Worm (Caenorhabditis elegans) whole organism, L1 larva: ENCODE data around the gene F21D5.5.
A peak's percentile ranks its signal among the peaks of the same experiment; 100 is the strongest.

Experiments used
- C16A3.4 ChIP-seq: fragments of 150-350 bp; optimal IDR thresholded peaks from 2 replicates; lab custom pipeline; 2014; ENCODE audit warnings: missing biosample characterization, missing genetic modification characterization
- aha-1 ChIP-seq: fragments of 150-350 bp; optimal IDR thresholded peaks from 2 replicates; lab custom pipeline; 2014; ENCODE audit warnings: missing biosample characterization, missing genetic modification characterization
- ceh-63 ChIP-seq: fragments of 200-800 bp; sonication (Bioruptor generic); optimal IDR thresholded peaks from 2 replicates; lab custom pipeline; 2018; ENCODE audit warnings: mild to moderate bottlenecking, missing genetic modification characterization, missing compliant biosample characterization
- ceh-88 ChIP-seq: fragments of 200-800 bp; sonication (Bioruptor generic); IDR thresholded peaks from 2 replicates; pipeline ENCODE4 v1.3.6; 2022; ENCODE audit warnings: missing genetic modification characterization, missing compliant biosample characterization
- efl-1 ChIP-seq, 4 experiments: fragments of 150-350 bp; optimal IDR thresholded peaks in 3 of 4; peaks in 1 of 4; 1 replicate in 1 of 4; 2 replicates in 3 of 4; lab custom pipeline; 2014; ENCODE audit warnings: missing biosample characterization in 2 of 4, missing genetic modification characterization in 2 of 4, missing genetic modification reagents in 2 of 4
- elt-2 ChIP-seq: sonication (generic microtip); optimal IDR thresholded peaks from 2 replicates; lab custom pipeline; 2016; ENCODE audit warnings: missing genetic modification characterization, mild to moderate bottlenecking, inconsistent platforms, missing compliant biosample characterization, missing genetic modification reagents
- fkh-8 ChIP-seq: sonication (generic microtip); optimal IDR thresholded peaks from 2 replicates; lab custom pipeline; 2016; ENCODE audit warnings: mild to moderate bottlenecking, missing genetic modification characterization, missing compliant biosample characterization
- hlh-17 ChIP-seq: fragments of 200-800 bp; sonication (Bioruptor generic); optimal IDR thresholded peaks from 2 replicates; lab custom pipeline; 2018; ENCODE audit warnings: missing genetic modification characterization, mild to moderate bottlenecking, missing compliant biosample characterization, moderate library complexity, borderline replicate concordance
- lin-14 ChIP-seq: fragments of 200-800 bp; sonication (Bioruptor generic); optimal IDR thresholded peaks from 2 replicates; lab custom pipeline; 2018; ENCODE audit warnings: mild to moderate bottlenecking, missing genetic modification characterization, moderate library complexity, missing compliant biosample characterization
- lin-35 ChIP-seq, 2 experiments: fragments of 150-350 bp; optimal IDR thresholded peaks; 2 replicates each; lab custom pipeline; 2014; ENCODE audit warnings: missing biosample characterization in 2 of 2, missing genetic modification characterization in 2 of 2, missing genetic modification reagents in 2 of 2
- lin-39 ChIP-seq: fragments of 150-350 bp; optimal IDR thresholded peaks from 2 replicates; lab custom pipeline; 2014; ENCODE audit warnings: missing biosample characterization, missing genetic modification reagents, missing genetic modification characterization
- lsy-2 ChIP-seq, 2 experiments: fragments of 150-350 bp; optimal IDR thresholded peaks; 2 replicates each; lab custom pipeline; 2014; ENCODE audit warnings: missing biosample characterization in 2 of 2, missing genetic modification characterization in 2 of 2
- mab-9 ChIP-seq: fragments of 200-800 bp; sonication (Bioruptor generic); IDR thresholded peaks from 2 replicates; pipeline ENCODE4 v1.3.6; 2022; ENCODE audit warnings: missing genetic modification reagents, missing genetic modification characterization, missing compliant biosample characterization
- mef-2 ChIP-seq: fragments of 150-350 bp; optimal IDR thresholded peaks from 2 replicates; lab custom pipeline; 2014; ENCODE audit warnings: missing biosample characterization, missing genetic modification characterization
- mep-1 ChIP-seq: fragments of 150-350 bp; optimal IDR thresholded peaks from 2 replicates; lab custom pipeline; 2014; ENCODE audit warnings: missing biosample characterization, missing genetic modification characterization
- nhr-11 ChIP-seq: fragments of 150-350 bp; optimal IDR thresholded peaks from 2 replicates; lab custom pipeline; 2014; ENCODE audit warnings: missing biosample characterization, missing genetic modification characterization
- nhr-12 ChIP-seq: sonication (generic microtip); optimal IDR thresholded peaks from 2 replicates; lab custom pipeline; 2017; ENCODE audit warnings: missing biosample characterization, missing genetic modification characterization
- nhr-28 ChIP-seq: fragments of 150-350 bp; optimal IDR thresholded peaks from 2 replicates; lab custom pipeline; 2014; ENCODE audit warnings: missing biosample characterization, missing genetic modification characterization
- nhr-76 ChIP-seq: sonication (generic microtip); optimal IDR thresholded peaks from 2 replicates; lab custom pipeline; 2017; ENCODE audit warnings: missing biosample characterization, missing genetic modification characterization
- nhr-77 ChIP-seq: fragments of 150-350 bp; optimal IDR thresholded peaks from 2 replicates; lab custom pipeline; 2014; ENCODE audit warnings: missing biosample characterization, missing genetic modification characterization
- nhr-84 ChIP-seq: sonication (generic microtip); optimal IDR thresholded peaks from 2 replicates; lab custom pipeline; 2017; ENCODE audit warnings: missing biosample characterization, missing genetic modification characterization
- nhr-85 ChIP-seq: sonication (generic microtip); peaks from one replicate; lab custom pipeline; 2016; ENCODE audit warnings: missing genetic modification characterization, inconsistent platforms, missing compliant biosample characterization
- pax-3 ChIP-seq: fragments of 200-800 bp; sonication (Bioruptor generic); optimal IDR thresholded peaks from 2 replicates; lab custom pipeline; 2018; ENCODE audit warnings: mild to moderate bottlenecking, missing genetic modification characterization, moderate library complexity, missing compliant biosample characterization
- skn-1 ChIP-seq: fragments of 150-350 bp; optimal IDR thresholded peaks from 2 replicates; lab custom pipeline; 2014; ENCODE audit warnings: missing biosample characterization, missing genetic modification characterization
- snpc-4 ChIP-seq: fragments of 150-350 bp; optimal IDR thresholded peaks from 2 replicates; lab custom pipeline; 2014; ENCODE audit warnings: missing biosample characterization, missing genetic modification characterization
- snu-23 ChIP-seq: sonication (generic microtip); optimal IDR thresholded peaks from 2 replicates; lab custom pipeline; 2016; ENCODE audit warnings: missing genetic modification characterization, missing compliant biosample characterization
- sup-37 ChIP-seq: fragments of 200-800 bp; sonication (Bioruptor generic); optimal IDR thresholded peaks from 2 replicates; lab custom pipeline; 2018; ENCODE audit warnings: mild to moderate bottlenecking, missing genetic modification characterization, missing compliant biosample characterization
- swsn-7 ChIP-seq: sonication (generic microtip); optimal IDR thresholded peaks from 2 replicates; lab custom pipeline; 2016; ENCODE audit warnings: missing genetic modification characterization, missing compliant biosample characterization
- tbx-2 ChIP-seq: sonication (generic microtip); optimal IDR thresholded peaks from 2 replicates; lab custom pipeline; 2016; ENCODE audit warnings: missing genetic modification characterization, missing compliant biosample characterization
- tlp-1 ChIP-seq: fragments of 150-350 bp; optimal IDR thresholded peaks from 2 replicates; lab custom pipeline; 2014; ENCODE audit warnings: missing biosample characterization, missing genetic modification characterization
- unc-130 ChIP-seq: fragments of 150-350 bp; optimal IDR thresholded peaks from 2 replicates; lab custom pipeline; 2017; ENCODE audit warnings: missing biosample characterization, missing genetic modification characterization, inconsistent platforms
- unc-30 ChIP-seq: sonication (generic microtip); optimal IDR thresholded peaks from 2 replicates; lab custom pipeline; 2017; ENCODE audit warnings: missing biosample characterization, missing genetic modification characterization
- unc-98 ChIP-seq: fragments of 200-800 bp; sonication (Bioruptor generic); IDR thresholded peaks from 2 replicates; pipeline ENCODE4 v1.3.6; 2022; ENCODE audit warnings: missing genetic modification characterization, missing compliant biosample characterization
- vab-15 ChIP-seq: sonication (generic microtip); optimal IDR thresholded peaks from 2 replicates; lab custom pipeline; 2017; ENCODE audit warnings: missing genotype, mild to moderate bottlenecking, missing genetic modification characterization, missing compliant biosample characterization

Gene F21D5.5

DNA sequence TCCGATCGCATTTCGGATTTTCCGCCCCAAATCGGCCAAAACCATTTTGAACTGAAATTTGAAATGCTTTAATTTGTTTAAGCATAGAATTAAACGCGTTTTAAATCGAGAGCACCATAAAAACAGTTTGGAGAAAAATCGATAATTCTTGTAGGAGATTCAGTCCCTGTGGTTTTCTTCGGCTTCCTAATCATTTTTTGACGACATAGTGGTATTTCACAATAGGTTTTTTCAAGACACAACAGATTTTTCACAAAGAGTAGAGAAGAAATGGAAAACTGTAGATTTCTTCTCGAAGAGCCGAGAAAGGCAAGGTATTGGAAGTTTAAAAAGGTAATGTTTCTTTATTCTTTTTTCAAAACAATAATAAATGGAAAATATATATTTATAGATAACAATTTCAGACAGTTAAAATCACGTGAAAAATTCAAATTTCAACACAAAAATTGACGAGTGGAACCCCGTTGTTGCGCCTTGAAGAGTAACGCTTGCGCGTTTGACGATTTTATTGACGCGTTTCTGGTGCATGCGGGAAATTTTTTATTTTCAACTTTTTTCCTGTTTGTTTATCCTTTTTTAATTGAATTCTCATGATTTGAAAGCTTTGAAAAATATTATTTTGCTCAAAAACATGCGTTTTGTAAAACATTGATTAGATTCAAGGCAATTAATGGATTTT lies 4.6 kb upstream of the F21D5.5 start, which contains the start of gene F21D5.7 (continued):
- TF ChIP-seq unc-98 (GFP tag; lab: Robert Waterston, UW) (no peak), sup-37 (GFP tag; lab: Kevin White, UChicago) (no peak)

DNA sequence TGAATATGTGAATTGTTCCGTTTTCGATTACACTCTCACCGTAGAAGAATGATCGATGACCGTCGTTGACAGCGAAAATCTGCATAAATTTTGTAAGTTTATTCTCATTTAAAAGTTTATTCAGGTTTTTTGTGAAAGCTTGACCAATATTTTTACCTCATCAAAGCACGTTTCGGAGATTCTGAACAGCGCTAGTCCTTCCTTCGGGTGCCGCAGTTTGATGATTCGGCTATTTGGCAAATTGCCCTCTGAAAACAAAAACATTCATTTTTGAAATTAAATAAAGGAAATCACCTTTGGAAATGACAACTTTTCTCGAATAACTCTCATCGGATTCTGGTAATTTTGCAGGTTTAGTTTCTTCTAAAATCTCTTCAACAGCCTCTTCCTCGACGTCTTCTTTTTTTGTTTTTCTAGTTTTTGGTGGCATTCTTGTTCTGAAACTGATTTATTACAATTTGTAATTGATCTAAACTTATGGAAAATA lies 1.8 kb upstream of the F21D5.5 start, which contains the start of gene F21D5.6:
Gene F21D5.6, minus strand, starts transcription at position 437 of the 487 bp plus-strand sequence.
- no peak for TF ChIP-seq hlh-17 (GFP tag; lab: Kevin White, UChicago)
- TF ChIP-seq fkh-8 (tag; lab: Kevin White, UChicago): no peak
- TF ChIP-seq nhr-76 (tag; lab: Kevin White, UChicago): no peak
- TF ChIP-seq mep-1 (tag; lab: Kevin White, UChicago): no peak
- TF ChIP-seq nhr-12 (tag; lab: Kevin White, UChicago): no peak
- no peak for TF ChIP-seq C16A3.4
- TF ChIP-seq ceh-88 (GFP tag; lab: Robert Waterston, UW): no peak
- no peak for TF ChIP-seq pax-3 (tag; lab: Kevin White, UChicago)
- TF ChIP-seq lin-35 (GFP tag; optimal IDR thresholded peaks at IDR 0.05; lab: Kevin White, UChicago): no peak
- no peak for TF ChIP-seq tlp-1 (tag; lab: Kevin White, UChicago)
- no peak for TF ChIP-seq aha-1
- no peak for TF ChIP-seq unc-130 (tag; lab: Kevin White, UChicago)
- TF ChIP-seq mef-2 (tag; lab: Kevin White, UChicago): no peak
- TF ChIP-seq skn-1: no peak
- TF ChIP-seq, all 84 proteins: peak for 0

DNA sequence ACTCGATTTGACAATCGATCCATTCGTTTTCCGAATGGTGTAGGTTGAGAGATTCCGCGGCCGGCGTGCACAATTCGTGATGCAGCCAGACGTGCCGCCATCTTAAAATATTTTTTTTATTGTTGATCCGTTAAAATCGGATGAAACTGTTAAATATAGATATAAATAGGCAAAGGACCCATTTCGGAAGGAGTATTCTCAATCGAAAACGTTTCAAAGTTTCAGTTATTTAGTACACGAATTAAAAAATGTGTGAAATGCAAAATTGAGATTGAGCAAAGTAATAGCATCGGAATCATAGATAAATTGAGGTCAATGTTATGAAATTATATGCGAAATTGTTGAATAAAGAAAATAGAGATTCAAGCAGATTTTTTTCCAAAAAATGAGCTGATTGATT lies 732 bp upstream of the F21D5.5 start, which contains the start of gene mrps-33:
Gene mrps-33, minus strand, starts transcription at position 101 of the 400 bp plus-strand sequence.
- TF ChIP-seq nhr-77 (tag; lab: Kevin White, UChicago) (no peak), mep-1 (tag; lab: Kevin White, UChicago) (no peak), nhr-28 (tag; lab: Kevin White, UChicago) (no peak), sup-37 (GFP tag; lab: Kevin White, UChicago) (no peak), nhr-84 (tag; lab: Kevin White, UChicago) (no peak), lin-35 (GFP tag; optimal IDR thresholded peaks at IDR 0.05; lab: Kevin White, UChicago) (no peak), tbx-2 (tag; lab: Kevin White, UChicago) (no peak), mef-2 (tag; lab: Kevin White, UChicago) (no peak), swsn-7 (tag; lab: Kevin White, UChicago) (no peak), nhr-11 (no peak), unc-30 (tag; lab: Kevin White, UChicago) (no peak), fkh-8 (tag; lab: Kevin White, UChicago) (no peak), lin-39 (tag; lab: Kevin White, UChicago) (no peak), snpc-4 (tag; lab: Kevin White, UChicago) (no peak), vab-15 (tag; lab: Kevin White, UChicago) (no peak), tlp-1 (tag; lab: Kevin White, UChicago) (no peak)

DNA sequence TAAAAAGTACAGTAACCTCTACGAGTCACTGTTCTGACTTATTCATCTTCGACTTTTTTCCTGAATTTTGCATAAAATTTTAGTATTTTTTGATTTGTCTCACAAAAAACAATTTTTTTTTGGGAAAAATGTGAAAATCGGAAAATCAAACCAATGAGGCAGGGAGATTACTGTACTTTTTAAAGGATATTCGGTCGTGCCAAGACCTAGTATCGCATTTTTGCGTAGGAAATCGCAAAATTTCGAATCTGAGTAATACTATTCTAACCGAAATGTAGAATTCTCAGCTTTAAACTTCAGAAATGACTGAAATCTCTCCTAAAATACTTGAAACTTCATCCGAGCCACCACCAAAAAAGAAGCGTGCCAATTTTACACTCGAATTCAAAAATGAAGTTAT lies 1.4 kb downstream of the F21D5.5 start, which contains the start of gene F21D5.4:
Gene F21D5.4, plus strand, starts transcription at position 301 of the 400 bp plus-strand sequence.
- TF ChIP-seq efl-1 (optimal IDR thresholded peaks at IDR 0.05; lab: Kevin White, UChicago) (no peak), efl-1 (GFP tag; optimal IDR thresholded peaks at IDR 0.05 in 1 of 2; lab: Kevin White, UChicago) (peak in 1 of 2 experiments; percentile 45), tlp-1 (tag; lab: Kevin White, UChicago) (no peak), lin-14 (GFP tag; lab: Kevin White, UChicago) (no peak), snu-23 (no peak)

DNA sequence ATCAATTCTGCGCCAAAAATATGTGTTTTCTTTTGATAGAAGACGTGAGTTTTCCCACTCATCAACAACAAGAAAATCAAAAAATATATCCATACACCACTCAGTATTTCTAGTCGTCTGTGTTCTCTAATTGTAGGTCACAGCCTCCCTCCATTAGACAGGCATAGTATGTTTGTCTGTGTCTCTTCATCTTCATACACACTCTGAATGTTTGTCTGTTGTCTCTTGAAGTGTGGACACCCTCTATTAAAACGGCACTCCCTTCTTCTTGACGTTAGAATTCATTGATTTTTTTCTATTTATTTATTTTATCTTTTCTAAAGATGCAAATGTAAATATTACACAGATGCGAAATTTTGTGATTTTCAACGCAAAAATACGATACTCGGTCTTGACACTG lies 1.8 kb downstream of the F21D5.5 start:
- TF ChIP-seq ceh-63 (GFP tag; lab: Kevin White, UChicago) (no peak), mab-9 (GFP tag; lab: Robert Waterston, UW) (no peak), lsy-2 (tag; optimal IDR thresholded peaks at IDR 0.05; lab: Kevin White, UChicago) (peak in 1 of 2 experiments; percentile 31), swsn-7 (tag; lab: Kevin White, UChicago) (peak; percentile 4), efl-1 (optimal IDR thresholded peaks at IDR 0.05; lab: Kevin White, UChicago) (peak; percentile 25 to 38), efl-1 (GFP tag; optimal IDR thresholded peaks at IDR 0.05 in 1 of 2; lab: Kevin White, UChicago) (no peak), lin-35 (GFP tag; optimal IDR thresholded peaks at IDR 0.05; lab: Kevin White, UChicago) (peak; percentile 17 to 21), elt-2 (tag; lab: Kevin White, UChicago) (no peak), skn-1 (no peak), nhr-85 (tag; lab: Kevin White, UChicago) (peak; percentile 72), tlp-1 (tag; lab: Kevin White, UChicago) (no peak)
